Fruit fly (Drosophila melanogaster): ENCODE data around the gene CG42762.

- TF ChIP-seq dsx (GFP tag; optimal IDR thresholded peaks at IDR 0.05; ENCODE audit: poor library complexity, severe bottlenecking) (no peak), Eip93F (GFP tag; optimal IDR thresholded peaks at IDR 0.05) (no peak), Hr39 (GFP tag; optimal IDR thresholded peaks at IDR 0.05) (no peak), Sox15 (GFP tag; optimal IDR thresholded peaks at IDR 0.05) (no peak), spab (GFP tag; optimal IDR thresholded peaks at IDR 0.05) (no peak)
These were observed 49.6 kb downstream of the CG42762 start for dm6 chr2L:8094058-8094825.
